Fruit fly (Drosophila melanogaster): Measurements from ENCODE around the gene Mon1.

- TF ChIP-seq psq (optimal IDR thresholded peaks at IDR 0.05), result no peak
- no peak for TF ChIP-seq Sin3A (optimal IDR thresholded peaks at IDR 0.05)
- TF ChIP-seq h (optimal IDR thresholded peaks at IDR 0.05), result no peak
- TF ChIP-seq insv (optimal IDR thresholded peaks at IDR 0.05), result no peak
- TF ChIP-seq ttk (optimal IDR thresholded peaks at IDR 0.05), result no peak
- no peak for TF ChIP-seq Myc (optimal IDR thresholded peaks at IDR 0.05)
Observed at dm6 chr2L:4810044-4810609, 40.3 kb upstream of the Mon1 start.
